Fruit fly (Drosophila melanogaster) whole organism, wandering third instar larva: ENCODE results near the gene Bem46.

Experiments
- Abd-B ChIP-seq: fragments of >200 bp; optimal IDR thresholded peaks from 2 replicates; lab custom pipeline; 2017; ENCODE audit warnings: missing biosample characterization, missing genetic modification characterization
- CG32264 ChIP-seq: fragments of 200-800 bp; sonication (Bioruptor generic); optimal IDR thresholded peaks from 2 replicates; lab custom pipeline; 2016; ENCODE audit warnings: missing biosample characterization, missing genetic modification characterization
- CG9705 ChIP-seq: fragments of 200-800 bp; sonication (Bioruptor generic); optimal IDR thresholded peaks from 2 replicates; lab custom pipeline; 2018; ENCODE audit warnings: missing biosample characterization, mild to moderate bottlenecking, missing genetic modification characterization
- CrebA ChIP-seq: fragments of 200-800 bp; sonication (Bioruptor generic); optimal IDR thresholded peaks from 2 replicates; lab custom pipeline; 2016; ENCODE audit warnings: missing biosample characterization, mild to moderate bottlenecking, missing genetic modification characterization, borderline replicate concordance
- Dfd ChIP-seq: fragments of >200 bp; optimal IDR thresholded peaks from 2 replicates; lab custom pipeline; 2017; ENCODE audit warnings: missing biosample characterization, missing genetic modification characterization
- Dif ChIP-seq: fragments of 200-275, 200-300 bp; sonication (Bioruptor generic); optimal IDR thresholded peaks from 2 replicates; lab custom pipeline; 2018; ENCODE audit warnings: missing biosample characterization, missing genetic modification characterization; ENCODE audit not compliant: partially characterized antibody
- GATAd ChIP-seq: sonication (Bioruptor generic); optimal IDR thresholded peaks from 2 replicates; lab custom pipeline; 2016; ENCODE audit warnings: missing biosample characterization, missing genetic modification characterization
- HLH106 ChIP-seq: fragments of 200-800 bp; optimal IDR thresholded peaks from 3 replicates; lab custom pipeline; 2019; ENCODE audit warnings: missing biosample characterization, mild to moderate bottlenecking, missing genetic modification characterization, moderate library complexity
- Hnf4 ChIP-seq: fragments of 200-800 bp; sonication (Bioruptor generic); optimal IDR thresholded peaks from 2 replicates; lab custom pipeline; 2016; ENCODE audit warnings: missing biosample characterization, mild to moderate bottlenecking, missing genetic modification characterization
- Hr78 ChIP-seq: fragments of >200 bp; optimal IDR thresholded peaks from 2 replicates; lab custom pipeline; 2017; ENCODE audit warnings: missing biosample characterization, missing genetic modification characterization
- Hr83 ChIP-seq: fragments of 200-300 bp; sonication (Bioruptor generic); optimal IDR thresholded peaks from 2 replicates; lab custom pipeline; 2016; ENCODE audit warnings: missing biosample characterization, mild to moderate bottlenecking, missing genetic modification characterization, moderate library complexity; ENCODE audit not compliant: poor library complexity, severe bottlenecking
- Jra ChIP-seq: sonication (Bioruptor generic); optimal IDR thresholded peaks from 2 replicates; lab custom pipeline; 2016; ENCODE audit warnings: missing biosample characterization, missing genetic modification characterization
- Mio ChIP-seq: sonication (Bioruptor generic); optimal IDR thresholded peaks from 2 replicates; lab custom pipeline; 2016; ENCODE audit warnings: missing biosample characterization, missing genetic modification characterization
- Myc ChIP-seq: fragments of >200 bp; optimal IDR thresholded peaks from 2 replicates; lab custom pipeline; 2017
- N ChIP-seq: fragments of >200 bp; optimal IDR thresholded peaks from 2 replicates; lab custom pipeline; 2018; ENCODE audit warnings: missing biosample characterization, missing external identifiers, missing genetic modification characterization
- OdsH ChIP-seq: fragments of 200-800 bp; sonication (Bioruptor generic); optimal IDR thresholded peaks from 2 replicates; lab custom pipeline; 2016; ENCODE audit warnings: missing biosample characterization, mild to moderate bottlenecking, missing genetic modification characterization
- Rel ChIP-seq, 2 experiments: fragments of 200-800 bp; sonication (Bioruptor generic) in 1 of 2; optimal IDR thresholded peaks; 2 replicates in 1 of 2; 3 replicates in 1 of 2; lab custom pipeline; 2016 to 2019; ENCODE audit warnings: mild to moderate bottlenecking in 2 of 2, missing biosample characterization in 2 of 2, missing genetic modification characterization in 2 of 2, moderate library complexity in 1 of 2
- Sp1 ChIP-seq: fragments of 200-800 bp; sonication (Bioruptor generic); optimal IDR thresholded peaks from 3 replicates; lab custom pipeline; 2019; ENCODE audit warnings: missing biosample characterization, mild to moderate bottlenecking, missing genetic modification characterization, moderate library complexity
- Vsx2 ChIP-seq: fragments of 200-300, 225-300 bp; sonication (Bioruptor generic); optimal IDR thresholded peaks from 2 replicates; lab custom pipeline; 2018; ENCODE audit warnings: missing biosample characterization, missing genetic modification characterization; ENCODE audit not compliant: partially characterized antibody
- br ChIP-seq: fragments of 200-800 bp; sonication (Bioruptor generic); optimal IDR thresholded peaks from 2 replicates; lab custom pipeline; 2016; ENCODE audit warnings: missing biosample characterization, missing genetic modification characterization
- brk ChIP-seq: fragments of 200-800 bp; sonication (Bioruptor generic); optimal IDR thresholded peaks from 2 replicates; lab custom pipeline; 2016; ENCODE audit warnings: missing biosample characterization, mild to moderate bottlenecking, missing genetic modification characterization
- dl ChIP-seq, 2 experiments: fragments of 175-275, 200-275 bp in 1 of 2; fragments of 200-275 bp in 1 of 2; sonication (Bioruptor generic); optimal IDR thresholded peaks; lab custom pipeline; 2018; ENCODE audit warnings: mild to moderate bottlenecking in 2 of 2, missing biosample characterization in 2 of 2, missing genetic modification characterization in 2 of 2, moderate library complexity in 2 of 2; ENCODE audit not compliant: partially characterized antibody in 2 of 2, insufficient read depth in 1 of 2
- dmrt93B ChIP-seq: fragments of 200-800 bp; sonication (Bioruptor generic); optimal IDR thresholded peaks from 2 replicates; lab custom pipeline; 2018; ENCODE audit warnings: missing biosample characterization, mild to moderate bottlenecking, missing genetic modification characterization
- ey ChIP-seq: fragments of 200-800 bp; sonication (Bioruptor generic); optimal IDR thresholded peaks from 2 replicates; lab custom pipeline; 2016; ENCODE audit warnings: missing biosample characterization, missing genetic modification characterization
- foxo ChIP-seq, 2 experiments: fragments of 200-800 bp; sonication (Bioruptor generic); optimal IDR thresholded peaks; 2 replicates in 1 of 2; 3 replicates in 1 of 2; lab custom pipeline; 2016 to 2017; ENCODE audit warnings: missing biosample characterization in 2 of 2, missing genetic modification characterization in 2 of 2
- fru ChIP-seq: fragments of 200-800 bp; sonication (Bioruptor generic); optimal IDR thresholded peaks from 3 replicates; lab custom pipeline; 2016; ENCODE audit warnings: missing biosample characterization, mild to moderate bottlenecking, missing genetic modification characterization
- h ChIP-seq: fragments of 200-800 bp; sonication (Bioruptor generic); optimal IDR thresholded peaks from 3 replicates; lab custom pipeline; 2016; ENCODE audit warnings: missing biosample characterization, mild to moderate bottlenecking, missing genetic modification characterization
- jim ChIP-seq: fragments of 175-275, 200-325 bp; sonication (Bioruptor generic); optimal IDR thresholded peaks from 2 replicates; lab custom pipeline; 2016; ENCODE audit warnings: missing biosample characterization, mild to moderate bottlenecking, missing genetic modification characterization
- pan ChIP-seq: fragments of >200 bp; optimal IDR thresholded peaks from 2 replicates; lab custom pipeline; 2017
- psq ChIP-seq: fragments of 200-800 bp; sonication (Bioruptor generic); optimal IDR thresholded peaks from 3 replicates; lab custom pipeline; 2017; ENCODE audit warnings: missing biosample characterization, mild to moderate bottlenecking, missing genetic modification characterization, moderate library complexity
- rgr ChIP-seq: fragments of 200-800 bp; sonication (Bioruptor generic); optimal IDR thresholded peaks from 3 replicates; lab custom pipeline; 2016; ENCODE audit warnings: missing biosample characterization, mild to moderate bottlenecking, missing genetic modification characterization
- sage ChIP-seq: fragments of 200-800 bp; sonication (Bioruptor generic); optimal IDR thresholded peaks from 2 replicates; lab custom pipeline; 2016; ENCODE audit warnings: missing biosample characterization, mild to moderate bottlenecking, missing genetic modification characterization
- sv ChIP-seq: fragments of 200-800 bp; sonication (Bioruptor generic); optimal IDR thresholded peaks from 3 replicates; lab custom pipeline; 2016; ENCODE audit warnings: missing biosample characterization, missing genetic modification characterization
- tai ChIP-seq: sonication (Bioruptor generic); optimal IDR thresholded peaks from 2 replicates; lab custom pipeline; 2016; ENCODE audit warnings: missing biosample characterization, missing genetic modification characterization
- usp ChIP-seq: fragments of >200 bp; optimal IDR thresholded peaks from 2 replicates; lab custom pipeline; 2017; ENCODE audit warnings: missing biosample characterization, missing genetic modification characterization

Bem46 gene

DNA sequence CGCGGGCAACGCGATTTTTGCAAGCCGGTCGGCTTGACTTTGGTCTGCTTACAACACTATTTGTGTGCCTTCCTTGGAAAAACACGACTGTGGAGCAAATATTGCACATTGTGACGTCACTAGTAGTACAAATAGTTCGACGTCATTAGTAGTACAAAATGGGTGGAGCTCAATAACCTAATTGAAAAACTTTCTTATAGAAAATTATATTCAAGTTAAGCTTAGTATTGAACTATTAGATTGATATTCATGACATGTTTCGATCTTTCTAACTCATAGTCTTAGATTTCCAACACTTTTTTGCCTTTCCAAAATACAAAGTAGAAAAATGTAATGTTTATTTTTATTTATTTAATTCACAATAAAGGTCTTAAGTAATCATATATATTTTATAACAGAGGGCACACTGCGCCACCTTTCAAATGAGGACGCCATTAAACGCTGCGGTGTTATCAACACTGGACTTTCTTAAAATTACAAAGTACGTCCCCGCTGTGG is 15.4 kb upstream of the Bem46 start, which contains the start of the genes Rrp1 and gammaTub23C (continued):
- TF ChIP-seq h, result peak; percentile 86
- peak; percentile 77 for TF ChIP-seq br (GFP tag; lab: Kevin White, UChicago)
- TF ChIP-seq Hr83 (GFP tag; lab: Kevin White, UChicago), result peak; percentile 39
- TF ChIP-seq dl (GFP tag; optimal IDR thresholded peaks at IDR 0.05; lab: Kevin White, UChicago; ENCODE audit: insufficient read depth in 1 of 2, partially characterized antibody in 2 of 2), result no peak
- TF ChIP-seq Vsx2 (GFP tag; lab: Kevin White, UChicago), result no peak
- no peak for TF ChIP-seq Mio (GFP tag; lab: Kevin White, UChicago)

DNA sequence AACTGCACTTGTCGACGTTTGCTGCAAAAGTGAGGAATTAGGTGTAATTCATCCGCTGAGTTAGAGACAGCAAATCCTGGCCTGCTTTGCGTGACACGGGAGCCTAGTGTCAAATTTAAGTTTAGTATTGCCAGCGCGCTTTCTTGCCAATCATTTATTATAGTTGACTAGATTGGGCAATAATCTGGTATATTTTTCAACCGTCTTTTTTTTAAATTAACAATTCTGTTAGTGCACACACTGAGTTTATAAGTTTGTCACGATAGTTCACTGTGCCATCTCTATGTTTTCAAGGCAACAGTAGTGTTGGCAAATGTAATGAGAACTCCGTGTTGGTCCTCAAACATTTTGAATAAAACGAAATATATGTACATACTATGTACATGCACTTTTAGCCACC is 11.1 kb upstream of the Bem46 start, which contains the start of the genes CG9641 and CG3165:
Gene CG9641, minus strand, starts transcription at position 34 of the 400 bp plus-strand sequence.
Gene CG3165, plus strand, starts transcription at position 294 of the 400 bp plus-strand sequence.
- no peak for TF ChIP-seq brk (GFP tag; lab: Kevin White, UChicago)
- TF ChIP-seq OdsH (GFP tag; lab: Kevin White, UChicago), result peak; percentile 88
- TF ChIP-seq CrebA (GFP tag; lab: Kevin White, UChicago), result no peak
- peak in 1 of 2 experiments; percentile 93 for TF ChIP-seq foxo (GFP tag; optimal IDR thresholded peaks at IDR 0.05; lab: Kevin White, UChicago)
- TF ChIP-seq GATAd (GFP tag; lab: Kevin White, UChicago), result peak; percentile 71
- peak; percentile 89 for TF ChIP-seq sv
- no peak for TF ChIP-seq fru (GFP tag; lab: Kevin White, UChicago)
- TF ChIP-seq HLH106 (tag; lab: Kevin White, UChicago), result peak; percentile 90
- no peak for TF ChIP-seq Abd-B (GFP tag; lab: Kevin White, UChicago)
- peak; percentile 89 for TF ChIP-seq CG9705
- no peak for TF ChIP-seq Hnf4 (GFP tag; lab: Kevin White, UChicago)
- no peak for TF ChIP-seq usp (GFP tag; lab: Kevin White, UChicago)
- no peak for TF ChIP-seq pan (lab: Kevin White, UChicago)
- peak; percentile 87 for TF ChIP-seq Hr83 (GFP tag; lab: Kevin White, UChicago)
- peak; percentile 85 for TF ChIP-seq Sp1 (GFP tag; lab: Kevin White, UChicago)
- no peak for TF ChIP-seq dl (GFP tag; optimal IDR thresholded peaks at IDR 0.05; lab: Kevin White, UChicago; ENCODE audit: insufficient read depth in 1 of 2, partially characterized antibody in 2 of 2)
- TF ChIP-seq Jra, result no peak
- no peak for TF ChIP-seq Dif (GFP tag; lab: Kevin White, UChicago)
- TF ChIP-seq ey (GFP tag; lab: Kevin White, UChicago), result peak; percentile 90
- peak; percentile 79 for TF ChIP-seq psq (GFP tag; lab: Kevin White, UChicago)
- no peak for TF ChIP-seq Rel (GFP tag; optimal IDR thresholded peaks at IDR 0.05; lab: Kevin White, UChicago)
- TF ChIP-seq Rel (tag; optimal IDR thresholded peaks at IDR 0.05; lab: Kevin White, UChicago), result peak; percentile 68
- no peak for TF ChIP-seq N (GFP tag; lab: Kevin White, UChicago)
- TF ChIP-seq, all 38 proteins: peak for 11

DNA sequence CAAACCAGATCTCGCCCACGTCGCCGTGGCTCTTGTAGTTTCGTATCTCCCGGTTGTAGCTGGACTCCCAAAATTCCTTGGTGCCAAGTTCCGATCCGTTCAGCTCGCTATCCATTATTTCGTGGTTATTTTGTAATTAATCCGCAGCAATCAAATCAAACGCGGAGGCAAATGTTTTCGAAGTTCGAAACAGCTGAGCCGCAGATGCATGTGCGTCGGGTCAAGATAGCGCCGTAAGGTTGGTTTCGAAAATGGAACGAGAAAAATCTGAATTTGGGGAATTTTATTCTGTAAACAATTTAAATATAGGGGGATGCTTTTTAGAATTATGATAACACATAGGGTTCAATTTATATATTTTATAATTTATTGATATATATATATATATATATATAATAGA is 8.8 kb upstream of the Bem46 start, which contains the start of gene CG9643:
Gene CG9643, minus strand, starts transcription at position 198 of the 400 bp plus-strand sequence.
- TF ChIP-seq CG32264 (GFP tag; lab: Kevin White, UChicago) (no peak), Rel (GFP tag; optimal IDR thresholded peaks at IDR 0.05; lab: Kevin White, UChicago) (no peak), Rel (tag; optimal IDR thresholded peaks at IDR 0.05; lab: Kevin White, UChicago) (peak; percentile 100), rgr (GFP tag; lab: Kevin White, UChicago) (no peak), CrebA (GFP tag; lab: Kevin White, UChicago) (no peak), Dfd (no peak), N (GFP tag; lab: Kevin White, UChicago) (no peak), Jra (no peak), Myc (lab: Kevin White, UChicago) (peak; percentile 84)

DNA sequence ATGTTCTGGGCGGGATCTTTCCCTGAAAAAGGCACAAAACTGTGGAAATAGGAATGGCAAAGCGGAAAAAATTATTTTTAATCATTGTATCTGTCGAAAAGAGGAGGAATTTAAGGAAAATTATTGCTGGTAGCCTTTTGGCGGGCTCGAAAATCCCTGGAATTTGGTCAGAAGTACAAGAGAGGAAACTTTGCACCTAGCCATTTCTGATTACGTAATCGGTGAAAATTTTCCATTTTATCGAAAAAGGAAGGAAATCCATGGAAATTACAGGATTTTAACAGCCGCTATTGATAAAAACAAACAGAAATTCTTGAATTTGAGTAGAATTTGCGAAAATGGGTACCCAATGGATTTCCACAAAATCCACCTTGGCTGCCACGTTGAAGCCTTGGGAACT is 1.1 kb upstream of the Bem46 start:
- TF ChIP-seq GATAd (GFP tag; lab: Kevin White, UChicago) (no peak), jim (GFP tag; lab: Kevin White, UChicago) (no peak), dmrt93B (GFP tag; lab: Kevin White, UChicago) (no peak), Jra (no peak), tai (GFP tag; lab: Kevin White, UChicago) (no peak), brk (GFP tag; lab: Kevin White, UChicago) (no peak), sage (no peak), br (GFP tag; lab: Kevin White, UChicago) (no peak), HLH106 (tag; lab: Kevin White, UChicago) (no peak), foxo (GFP tag; optimal IDR thresholded peaks at IDR 0.05; lab: Kevin White, UChicago) (no peak), Hr78 (no peak), Sp1 (GFP tag; lab: Kevin White, UChicago) (no peak), CG9705 (no peak), rgr (GFP tag; lab: Kevin White, UChicago) (no peak), OdsH (GFP tag; lab: Kevin White, UChicago) (no peak), CrebA (GFP tag; lab: Kevin White, UChicago) (no peak), Hnf4 (GFP tag; lab: Kevin White, UChicago) (no peak)
